Fruit fly (Drosophila melanogaster): ENCODE results near the gene CG16815.

CG16815 gene

dm6 chr2L:13191894-13192293 is 37.7 kb upstream of the CG16815 start, which contains the start of the genes CG16974 and Edem2 (continued):
- TF ChIP-seq CG16779 (GFP tag; IDR thresholded peaks at IDR 0.05) = no peak
- TF ChIP-seq CG18764 (GFP tag; optimal IDR thresholded peaks at IDR 0.05) = peak; percentile 74
- peak; percentile 61 for TF ChIP-seq CG18011 (GFP tag; optimal IDR thresholded peaks at IDR 0.05)
- TF ChIP-seq CG17361 (GFP tag; IDR thresholded peaks at IDR 0.05) = no peak
- TF ChIP-seq CG12744 (GFP tag; optimal IDR thresholded peaks at IDR 0.05) = no peak
- TF ChIP-seq CG42726 (GFP tag; IDR thresholded peaks at IDR 0.05; ENCODE audit: partially characterized antibody) = no peak
- 0 out of 3 replicates have a peak, but pooled peaks have one; percentile 53 for TF ChIP-seq otp (GFP tag; IDR thresholded peaks at IDR 0.05)
- no peak for TF ChIP-seq scrt (GFP tag; optimal IDR thresholded peaks at IDR 0.05)
- no peak for TF ChIP-seq zf30C (GFP tag; optimal IDR thresholded peaks at IDR 0.05)
- peak; percentile 71 for TF ChIP-seq CG4404 (GFP tag; IDR thresholded peaks at IDR 0.05)
- TF ChIP-seq wdn (GFP tag; IDR thresholded peaks at IDR 0.05) = peak; percentile 78
- TF ChIP-seq nerfin-2 (GFP tag; IDR thresholded peaks at IDR 0.05; ENCODE audit: partially characterized antibody) = no peak
- TF ChIP-seq twi (tag; optimal IDR thresholded peaks at IDR 0.05) = no peak
- TF ChIP-seq org-1 (GFP tag; optimal IDR thresholded peaks at IDR 0.05) = no peak
- no peak for TF ChIP-seq hbn (GFP tag; IDR thresholded peaks at IDR 0.05; ENCODE audit: partially characterized antibody)
- TF ChIP-seq eyg (GFP tag; optimal IDR thresholded peaks at IDR 0.05) = no peak
- TF ChIP-seq ara (GFP tag; IDR thresholded peaks at IDR 0.05) = no peak
- TF ChIP-seq CG15011 (GFP tag; optimal IDR thresholded peaks at IDR 0.05) = no peak
- TF ChIP-seq toy (GFP tag; IDR thresholded peaks at IDR 0.05) = no peak
- no peak for TF ChIP-seq crol (GFP tag; IDR thresholded peaks at IDR 0.05)
- TF ChIP-seq Tbp (GFP tag; optimal IDR thresholded peaks at IDR 0.05) = no peak
- TF ChIP-seq CG30431 (GFP tag; optimal IDR thresholded peaks at IDR 0.05) = peak; percentile 4
- TF ChIP-seq Kr (GFP tag; optimal IDR thresholded peaks at IDR 0.05) = no peak
- no peak for TF ChIP-seq grn (GFP tag; optimal IDR thresholded peaks at IDR 0.05)
- TF ChIP-seq CG4617 (GFP tag; optimal IDR thresholded peaks at IDR 0.05; ENCODE audit: borderline replicate concordance) = peak; percentile 90
- TF ChIP-seq MESR4 (GFP tag; optimal IDR thresholded peaks at IDR 0.05) = peak; percentile 71
- TF ChIP-seq CG34376 (GFP tag; optimal IDR thresholded peaks at IDR 0.05) = peak; percentile 44
- TF ChIP-seq CkIIα-i1 (GFP tag; IDR thresholded peaks at IDR 0.05) = no peak
- TF ChIP-seq CG5953 (GFP tag; IDR thresholded peaks at IDR 0.05) = peak; percentile 42; the same call in 1 of the 2 replicates
- peak; percentile 68 for TF ChIP-seq CG9817 (tag; optimal IDR thresholded peaks at IDR 0.05)
- TF ChIP-seq HLH3B (GFP tag; IDR thresholded peaks at IDR 0.05) = peak; percentile 76
- peak; percentile 44; the same call in 2 of the 3 replicates for TF ChIP-seq CG14050 (GFP tag; IDR thresholded peaks at IDR 0.05)
- TF ChIP-seq ro (GFP tag; IDR thresholded peaks at IDR 0.05) = no peak
- no peak for TF ChIP-seq jigr1 (GFP tag; IDR thresholded peaks at IDR 0.05)
- TF ChIP-seq CG1792 (GFP tag; optimal IDR thresholded peaks at IDR 0.05) = no peak
- peak; percentile 67; the same call in 1 of the 2 replicates for TF ChIP-seq CG6272 (GFP tag; IDR thresholded peaks at IDR 0.05)
- no peak for TF ChIP-seq shn (GFP tag; optimal IDR thresholded peaks at IDR 0.05)
- TF ChIP-seq CG30020 (tag; optimal IDR thresholded peaks at IDR 0.05) = peak; percentile 66
- TF ChIP-seq dpn (GFP tag; optimal IDR thresholded peaks at IDR 0.05) = peak; percentile 37 to 83
- peak; percentile 34; the same call in 1 of the 2 replicates for TF ChIP-seq Adf1 (GFP tag; IDR thresholded peaks at IDR 0.05)
- peak; percentile 46 for TF ChIP-seq salm (tag; optimal IDR thresholded peaks at IDR 0.05)
- TF ChIP-seq CG11456 (GFP tag; IDR thresholded peaks at IDR 0.05) = peak; percentile 84
- TF ChIP-seq sr (GFP tag; IDR thresholded peaks at IDR 0.05) = no peak
- peak; percentile 57; the same call in 1 of the 2 replicates for TF ChIP-seq Nf-YA (GFP tag; IDR thresholded peaks at IDR 0.05)
- TF ChIP-seq Sry-β (GFP tag; optimal IDR thresholded peaks at IDR 0.05) = peak; percentile 6
- TF ChIP-seq nau (GFP tag; optimal IDR thresholded peaks at IDR 0.05) = no peak
- TF ChIP-seq CG6175 (GFP tag; IDR thresholded peaks at IDR 0.05) = 0 out of 3 replicates have a peak, but pooled peaks have one; percentile 31
- peak; percentile 52 for TF ChIP-seq CG3838 (GFP tag; optimal IDR thresholded peaks at IDR 0.05)
- TF ChIP-seq Atf3 (GFP tag; optimal IDR thresholded peaks at IDR 0.05) = no peak
- peak; percentile 70 for TF ChIP-seq CG9215 (GFP tag; IDR thresholded peaks at IDR 0.05)
- peak; percentile 70 for TF ChIP-seq vfl (GFP tag; optimal IDR thresholded peaks at IDR 0.05)
- no peak for TF ChIP-seq wek (GFP tag; optimal IDR thresholded peaks at IDR 0.05)

Data from whole organism, embryonic.